Worm (Caenorhabditis elegans) whole organism, late embryonic: ENCODE measurements around the gene cyn-16.

Experiments used
- C08G9.2 ChIP-seq: sonication (generic microtip); optimal IDR thresholded peaks from 2 replicates; lab custom pipeline; 2016; ENCODE audit warnings: mild to moderate bottlenecking, missing genetic modification characterization, moderate library complexity, missing compliant biosample characterization
- F13H6.1 ChIP-seq: sonication (generic microtip); optimal IDR thresholded peaks from 2 replicates; lab custom pipeline; 2016; ENCODE audit warnings: missing genetic modification characterization, missing compliant biosample characterization
- K02D7.2 ChIP-seq: sonication (generic microtip); optimal IDR thresholded peaks from 2 replicates; lab custom pipeline; 2017; ENCODE audit warnings: mild to moderate bottlenecking, missing genetic modification characterization, missing compliant biosample characterization
- Y22D7AL.16 ChIP-seq: sonication (generic microtip); optimal IDR thresholded peaks from 2 replicates; lab custom pipeline; 2016; ENCODE audit warnings: missing genetic modification characterization, missing compliant biosample characterization
- ahr-1 ChIP-seq: sonication (generic microtip); optimal IDR thresholded peaks from 2 replicates; lab custom pipeline; 2016; ENCODE audit warnings: missing genetic modification characterization, missing compliant biosample characterization
- ceh-18 ChIP-seq: sonication (generic microtip); optimal IDR thresholded peaks from 2 replicates; lab custom pipeline; 2016; ENCODE audit warnings: missing genetic modification characterization, missing compliant biosample characterization
- ceh-2 ChIP-seq: sonication (generic microtip); optimal IDR thresholded peaks from 2 replicates; lab custom pipeline; 2016; ENCODE audit warnings: missing genotype, missing genetic modification characterization, missing compliant biosample characterization
- ceh-30 ChIP-seq: fragments of 150-350 bp; optimal IDR thresholded peaks from 2 replicates; lab custom pipeline; 2014; ENCODE audit warnings: missing biosample characterization, missing genetic modification characterization
- ceh-48 ChIP-seq: sonication (generic microtip); optimal IDR thresholded peaks from 2 replicates; lab custom pipeline; 2016; ENCODE audit warnings: missing genetic modification characterization, inconsistent platforms, missing compliant biosample characterization
- ceh-6 ChIP-seq: fragments of 200-800 bp; sonication (Bioruptor generic); optimal IDR thresholded peaks from 2 replicates; lab custom pipeline; 2018; ENCODE audit warnings: mild to moderate bottlenecking, missing genetic modification characterization, missing compliant biosample characterization
- ceh-9 ChIP-seq: sonication (generic microtip); optimal IDR thresholded peaks from 2 replicates; lab custom pipeline; 2016; ENCODE audit warnings: mild to moderate bottlenecking, missing genetic modification characterization, inconsistent platforms, missing compliant biosample characterization
- che-1 ChIP-seq: sonication (generic microtip); optimal IDR thresholded peaks from 2 replicates; lab custom pipeline; 2016; ENCODE audit warnings: mild to moderate bottlenecking, missing genetic modification characterization, missing compliant biosample characterization
- dmd-4 ChIP-seq: sonication (generic microtip); optimal IDR thresholded peaks from 2 replicates; lab custom pipeline; 2016; ENCODE audit warnings: borderline replicate concordance, missing genetic modification characterization, missing compliant biosample characterization
- elt-2 ChIP-seq: sonication (generic microtip); optimal IDR thresholded peaks from 2 replicates; lab custom pipeline; 2016; ENCODE audit warnings: missing genetic modification reagents, missing genetic modification characterization, missing compliant biosample characterization
- eyg-1 ChIP-seq: sonication (generic microtip); optimal IDR thresholded peaks from 2 replicates; lab custom pipeline; 2016; ENCODE audit warnings: missing genotype, missing genetic modification characterization, missing compliant biosample characterization
- hlh-15 ChIP-seq: sonication (generic microtip); optimal IDR thresholded peaks from 2 replicates; lab custom pipeline; 2016; ENCODE audit warnings: missing genetic modification characterization, missing compliant biosample characterization
- hlh-30 ChIP-seq: sonication (generic microtip); optimal IDR thresholded peaks from 2 replicates; lab custom pipeline; 2017; ENCODE audit warnings: antibody characterized with exemption, missing genetic modification characterization, missing compliant biosample characterization; ENCODE audit not compliant: insufficient read depth
- hlh-8 ChIP-seq: sonication (generic microtip); optimal IDR thresholded peaks from 2 replicates; lab custom pipeline; 2016; ENCODE audit warnings: missing genotype, missing genetic modification characterization, missing compliant biosample characterization
- lin-11 ChIP-seq: fragments of 200-800 bp; sonication (Bioruptor generic); optimal IDR thresholded peaks from 2 replicates; lab custom pipeline; 2018; ENCODE audit warnings: mild to moderate bottlenecking, missing genetic modification characterization, missing compliant biosample characterization
- madf-2 ChIP-seq: sonication (generic microtip); optimal IDR thresholded peaks from 2 replicates; lab custom pipeline; 2017; ENCODE audit warnings: missing genetic modification characterization, missing compliant biosample characterization
- nfya-1 ChIP-seq: sonication (generic microtip); optimal IDR thresholded peaks from 2 replicates; lab custom pipeline; 2017; ENCODE audit warnings: missing genetic modification characterization, mild to moderate bottlenecking, missing compliant biosample characterization, antibody characterized with exemption, moderate library complexity
- nhr-11 ChIP-seq: fragments of 150-350 bp; optimal IDR thresholded peaks from 2 replicates; lab custom pipeline; 2014; ENCODE audit warnings: missing biosample characterization, missing genetic modification characterization
- nhr-232 ChIP-seq: sonication (generic microtip); optimal IDR thresholded peaks from 2 replicates; lab custom pipeline; 2016; ENCODE audit warnings: missing genetic modification characterization, missing compliant biosample characterization
- npax-4 ChIP-seq: sonication (generic microtip); optimal IDR thresholded peaks from 2 replicates; lab custom pipeline; 2016; ENCODE audit warnings: missing genetic modification characterization, missing compliant biosample characterization
- odd-2 ChIP-seq: sonication (generic microtip); optimal IDR thresholded peaks from 2 replicates; lab custom pipeline; 2017; ENCODE audit warnings: antibody characterized with exemption, mild to moderate bottlenecking, missing genetic modification characterization, missing compliant biosample characterization
- pag-3 ChIP-seq: sonication (generic microtip); optimal IDR thresholded peaks from 2 replicates; lab custom pipeline; 2016; ENCODE audit warnings: missing compliant biosample characterization, missing genetic modification characterization, borderline replicate concordance
- pha-2 ChIP-seq: sonication (generic microtip); optimal IDR thresholded peaks from 2 replicates; lab custom pipeline; 2017; ENCODE audit warnings: mild to moderate bottlenecking, missing genetic modification characterization, missing compliant biosample characterization
- pha-4 ChIP-seq: fragments of 150-350 bp; optimal IDR thresholded peaks from 2 replicates; lab custom pipeline; 2018; ENCODE audit warnings: missing biosample characterization, missing genetic modification reagents, missing genetic modification characterization
- pqm-1 ChIP-seq: sonication (generic microtip); optimal IDR thresholded peaks from 2 replicates; lab custom pipeline; 2016; ENCODE audit warnings: missing genetic modification characterization, missing compliant biosample characterization
- pros-1 ChIP-seq: fragments of 150-350 bp; optimal IDR thresholded peaks from 2 replicates; lab custom pipeline; 2014; ENCODE audit warnings: missing biosample characterization, missing genetic modification reagents, missing genetic modification characterization
- sdc-2 ChIP-seq: sonication (generic microtip); optimal IDR thresholded peaks from 2 replicates; lab custom pipeline; 2016; ENCODE audit warnings: missing genotype, missing genetic modification characterization, missing compliant biosample characterization
- syd-9 ChIP-seq: sonication (generic microtip); optimal IDR thresholded peaks from 2 replicates; lab custom pipeline; 2016; ENCODE audit warnings: mild to moderate bottlenecking, missing genetic modification characterization, moderate library complexity, missing compliant biosample characterization
- tbx-2 ChIP-seq: sonication (generic microtip); optimal IDR thresholded peaks from 2 replicates; lab custom pipeline; 2016; ENCODE audit warnings: missing genetic modification characterization, missing compliant biosample characterization
- ttx-3 ChIP-seq: sonication (generic microtip); optimal IDR thresholded peaks from 2 replicates; lab custom pipeline; 2016; ENCODE audit warnings: missing genetic modification reagents, missing genetic modification characterization, missing compliant biosample characterization
- unc-3 ChIP-seq, 2 experiments: fragments of 200-800 bp in 1 of 2; sonication (Bioruptor generic) in 1 of 2; sonication (generic microtip) in 1 of 2; conservative IDR thresholded peaks in 1 of 2; optimal IDR thresholded peaks in 1 of 2; 2 replicates each; pipeline versions ENCODE4 v1.3.6 to Lab custom; 2016 to 2022; ENCODE audit warnings: missing compliant biosample characterization in 2 of 2, missing genetic modification characterization in 2 of 2, missing genetic modification reagents in 1 of 2
- unc-42 ChIP-seq: sonication (generic microtip); optimal IDR thresholded peaks from 2 replicates; lab custom pipeline; 2016; ENCODE audit warnings: missing genotype, missing genetic modification characterization, missing compliant biosample characterization

The cyn-16 gene

DNA sequence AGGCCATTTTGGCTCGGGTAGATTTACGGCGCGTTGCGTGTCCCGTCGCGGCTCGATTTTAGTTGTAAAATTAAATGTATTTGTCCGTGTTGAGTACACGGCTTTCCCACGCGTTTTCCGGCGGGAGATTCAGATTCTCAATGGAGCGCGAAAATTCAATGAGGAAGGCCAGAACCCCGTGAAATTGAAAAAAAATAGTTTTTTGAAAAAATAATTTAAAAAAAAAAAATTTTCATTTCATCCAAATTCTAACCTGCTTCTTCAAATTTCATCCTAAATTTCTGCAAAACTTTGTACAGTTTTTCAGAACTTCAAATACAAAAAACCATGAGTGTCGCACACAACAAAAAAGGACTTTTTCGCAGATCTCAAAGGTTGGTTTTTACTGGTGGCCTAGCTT lies 27.8 kb downstream of the cyn-16 start, which contains the start of gene glb-29:
TSS of gene glb-29 (plus strand) at position 301 of the 400 bp plus-strand sequence.
- TF ChIP-seq odd-2 (tag; lab: Kevin White, UChicago), result no peak
- TF ChIP-seq unc-42 (tag; lab: Kevin White, UChicago), result no peak
- no peak for TF ChIP-seq pha-2 (tag; lab: Kevin White, UChicago)
- TF ChIP-seq nfya-1 (tag; lab: Kevin White, UChicago), result no peak
- no peak for TF ChIP-seq ttx-3
- TF ChIP-seq pqm-1 (tag; lab: Kevin White, UChicago), result no peak
- TF ChIP-seq sdc-2 (tag; lab: Kevin White, UChicago), result no peak
- TF ChIP-seq elt-2 (tag; lab: Kevin White, UChicago), result no peak
- TF ChIP-seq Y22D7AL.16 (tag; lab: Kevin White, UChicago), result no peak

DNA sequence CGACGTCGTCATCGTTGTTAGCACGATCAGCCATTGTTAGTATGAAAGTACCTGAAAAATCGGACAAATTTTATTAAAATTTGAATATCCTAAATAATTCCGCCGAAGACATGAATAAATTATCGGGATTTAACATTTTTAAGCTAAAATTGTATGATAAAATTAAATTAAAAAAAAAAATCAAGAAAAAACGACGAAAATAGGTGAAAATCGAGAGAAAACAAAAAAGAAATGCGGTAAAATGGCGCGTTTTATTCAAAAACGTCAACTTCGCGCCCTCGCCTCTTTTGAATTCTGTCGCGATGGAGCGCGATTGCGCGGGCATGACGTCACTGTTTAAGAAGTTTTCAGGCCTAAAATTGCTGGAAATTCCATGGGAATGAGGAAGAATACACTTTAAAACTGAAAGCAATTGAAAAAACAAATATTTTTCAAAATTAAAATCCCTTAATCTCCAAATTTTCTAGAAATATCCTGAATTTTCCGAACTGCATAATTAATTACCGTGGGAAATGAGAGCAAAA lies 29.9 kb downstream of the cyn-16 start, which contains the start of gene mcm-2:
TSS of gene mcm-2 (minus strand) at position 51 of the 524 bp plus-strand sequence.
- TF ChIP-seq madf-2 (tag; lab: Kevin White, UChicago) (no peak), elt-2 (tag; lab: Kevin White, UChicago) (peak; percentile 10), ceh-30 (tag; lab: Kevin White, UChicago) (no peak), nfya-1 (tag; lab: Kevin White, UChicago) (peak; percentile 17), che-1 (tag; lab: Kevin White, UChicago) (no peak), pros-1 (tag; lab: Kevin White, UChicago) (no peak), eyg-1 (tag; lab: Kevin White, UChicago) (no peak), syd-9 (tag; lab: Kevin White, UChicago) (no peak), ceh-18 (tag; lab: Kevin White, UChicago) (no peak), ceh-48 (tag; lab: Kevin White, UChicago) (no peak), odd-2 (tag; lab: Kevin White, UChicago) (no peak)

DNA sequence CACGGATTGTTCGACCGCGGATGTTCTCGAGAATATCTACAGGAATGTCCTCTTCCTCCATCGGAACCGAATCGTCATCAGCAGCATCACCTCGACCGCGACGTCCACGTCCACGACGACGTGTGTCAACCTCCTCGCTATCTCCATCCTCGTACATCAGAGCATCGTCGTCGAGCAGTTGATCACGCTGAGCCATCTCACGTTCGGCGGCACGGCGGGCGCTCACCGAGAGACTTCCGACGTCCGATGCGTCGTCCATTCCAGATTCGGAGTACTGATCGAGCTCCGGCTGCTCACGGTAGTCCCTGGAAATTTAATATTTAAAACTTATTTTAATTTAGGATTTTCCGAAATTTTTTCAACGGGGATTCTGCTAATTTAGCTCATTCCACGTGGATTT lies 30.6 kb downstream of the cyn-16 start:
- no peak for TF ChIP-seq unc-3 (GFP tag; conservative IDR thresholded peaks at IDR 0.05; lab: Robert Waterston, UW)
- TF ChIP-seq unc-3 (tag; optimal IDR thresholded peaks at IDR 0.05; lab: Kevin White, UChicago), result no peak

DNA sequence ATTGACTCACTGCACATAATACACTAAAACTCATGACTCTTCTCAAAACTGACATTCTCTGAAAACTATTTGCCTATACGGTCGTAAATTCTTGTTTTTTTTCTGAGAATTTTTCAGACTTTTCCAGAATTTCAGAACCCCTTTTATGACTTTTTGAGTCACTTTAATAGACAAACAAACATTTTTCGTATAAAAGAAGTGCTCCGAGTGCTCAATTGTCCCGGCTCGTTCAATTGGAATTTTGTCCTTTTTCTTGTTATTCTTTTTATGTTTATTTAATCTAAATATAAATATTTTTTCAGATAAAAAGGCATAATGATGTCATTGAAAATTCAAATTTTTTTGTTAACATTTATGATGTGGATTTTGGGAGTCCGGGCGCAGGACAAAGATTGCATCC lies 37.6 kb downstream of the cyn-16 start, which contains the start of gene Y17G7B.23:
TSS of gene Y17G7B.23 (plus strand) at position 301 of the 400 bp plus-strand sequence.
- TF ChIP-seq ceh-2 (tag; lab: Kevin White, UChicago), result no peak
- no peak for TF ChIP-seq C08G9.2
- no peak for TF ChIP-seq ahr-1
- TF ChIP-seq pqm-1 (tag; lab: Kevin White, UChicago), result no peak
- no peak for TF ChIP-seq tbx-2 (tag; lab: Kevin White, UChicago)
- no peak for TF ChIP-seq madf-2 (tag; lab: Kevin White, UChicago)
- no peak for TF ChIP-seq pag-3 (tag; lab: Kevin White, UChicago)
- no peak for TF ChIP-seq dmd-4
- TF ChIP-seq unc-3 (GFP tag; conservative IDR thresholded peaks at IDR 0.05; lab: Robert Waterston, UW), result no peak
- no peak for TF ChIP-seq unc-3 (tag; optimal IDR thresholded peaks at IDR 0.05; lab: Kevin White, UChicago)
- TF ChIP-seq nfya-1 (tag; lab: Kevin White, UChicago), result no peak
- no peak for TF ChIP-seq npax-4 (tag; lab: Kevin White, UChicago)
- TF ChIP-seq hlh-15 (tag; lab: Kevin White, UChicago), result no peak
- no peak for TF ChIP-seq ceh-6
- no peak for TF ChIP-seq ttx-3
- TF ChIP-seq, all 69 proteins: peak for 0

DNA sequence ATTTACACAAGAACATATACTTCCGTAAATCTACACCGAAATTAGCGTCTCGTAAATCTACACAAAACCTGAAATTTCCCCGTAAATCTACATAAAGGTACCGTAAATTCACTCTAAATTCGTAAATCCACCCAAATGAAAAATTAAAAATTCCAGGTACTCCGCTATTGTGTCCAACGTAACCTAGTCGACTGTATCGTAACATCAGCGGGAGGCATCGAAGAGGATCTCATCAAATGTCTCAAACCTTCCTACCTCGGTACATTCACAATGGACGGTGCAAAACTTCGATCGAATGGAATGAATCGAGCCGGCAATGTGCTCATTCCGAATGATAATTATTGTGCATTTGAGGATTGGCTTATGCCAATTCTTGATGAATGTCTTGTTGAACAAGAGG lies 41.6 kb downstream of the cyn-16 start:
- TF ChIP-seq lin-11, result no peak
- no peak for TF ChIP-seq ceh-18 (tag; lab: Kevin White, UChicago)
- no peak for TF ChIP-seq pha-2 (tag; lab: Kevin White, UChicago)
- no peak for TF ChIP-seq dmd-4
- no peak for TF ChIP-seq hlh-15 (tag; lab: Kevin White, UChicago)
- TF ChIP-seq syd-9 (tag; lab: Kevin White, UChicago), result no peak
- TF ChIP-seq ceh-6, result no peak
- TF ChIP-seq K02D7.2, result no peak
- TF ChIP-seq ahr-1, result no peak
- TF ChIP-seq ceh-9 (tag; lab: Kevin White, UChicago), result no peak
- no peak for TF ChIP-seq pros-1 (tag; lab: Kevin White, UChicago)
- no peak for TF ChIP-seq hlh-30
- no peak for TF ChIP-seq pha-4 (tag; lab: Kevin White, UChicago)
- no peak for TF ChIP-seq F13H6.1 (tag; lab: Kevin White, UChicago)
- no peak for TF ChIP-seq pqm-1 (tag; lab: Kevin White, UChicago)
- TF ChIP-seq nhr-11 (tag; lab: Kevin White, UChicago), result no peak
- TF ChIP-seq odd-2 (tag; lab: Kevin White, UChicago), result no peak
- TF ChIP-seq hlh-8 (tag; lab: Kevin White, UChicago), result no peak
- no peak for TF ChIP-seq nhr-232 (tag; lab: Kevin White, UChicago)
- no peak for TF ChIP-seq eyg-1 (tag; lab: Kevin White, UChicago)
- TF ChIP-seq, all 69 proteins: peak for 0
